Fruit fly (Drosophila melanogaster) whole organism, embryonic: Measurements from ENCODE around the gene CG13272.

Source experiments
- Bgb ChIP-seq: fragments of 200-800 bp; sonication (Bioruptor generic); IDR thresholded peaks from 2 replicates; pipeline ENCODE4 v1.3.6; 2022; ENCODE audit warnings: missing biosample characterization, missing genetic modification characterization; ENCODE audit not compliant: partially characterized antibody
- Blimp-1 ChIP-seq: fragments of 200-800 bp; sonication (Bioruptor generic); optimal IDR thresholded peaks from 3 replicates; lab custom pipeline; 2018; ENCODE audit warnings: missing biosample characterization, missing genetic modification characterization, mild to moderate bottlenecking, moderate library complexity, missing genetic modification reagents
- CG10366 ChIP-seq: fragments of 200-800 bp; sonication (Bioruptor generic); IDR thresholded peaks from 2 replicates; pipeline ENCODE4 v1.3.6; 2022; ENCODE audit warnings: missing biosample characterization, missing genetic modification characterization
- CG10431 ChIP-seq: fragments of 200-800 bp; sonication (Bioruptor generic); optimal IDR thresholded peaks from 3 replicates; lab custom pipeline; 2018; ENCODE audit warnings: missing biosample characterization, mild to moderate bottlenecking, missing genetic modification characterization
- CG10979 ChIP-seq: fragments of 200-800 bp; sonication (Bioruptor generic); optimal IDR thresholded peaks from 2 replicates; lab custom pipeline; 2018; ENCODE audit warnings: missing biosample characterization, mild to moderate bottlenecking, missing genetic modification characterization, moderate library complexity
- CG11504 ChIP-seq: fragments of 200-800 bp; sonication (Bioruptor generic); optimal IDR thresholded peaks from 3 replicates; lab custom pipeline; 2019; ENCODE audit warnings: missing biosample characterization, mild to moderate bottlenecking, missing genetic modification characterization, moderate library complexity
- CG12744 ChIP-seq: fragments of 200-800 bp; sonication (Bioruptor generic); optimal IDR thresholded peaks from 2 replicates; lab custom pipeline; 2016; ENCODE audit warnings: missing biosample characterization, missing genetic modification characterization
- CG13123 ChIP-seq: fragments of 200-800 bp; sonication (Bioruptor generic); optimal IDR thresholded peaks from 2 replicates; lab custom pipeline; 2016; ENCODE audit warnings: missing biosample characterization, missing genetic modification characterization
- CG13424 ChIP-seq: fragments of 200-800 bp; sonication (Bioruptor generic); optimal IDR thresholded peaks from 2 replicates; lab custom pipeline; 2019; ENCODE audit warnings: missing biosample characterization, mild to moderate bottlenecking, missing genetic modification characterization, moderate library complexity
- CG13894 ChIP-seq: fragments of 200-800 bp; sonication (Bioruptor generic); optimal IDR thresholded peaks from 3 replicates; lab custom pipeline; 2018; ENCODE audit warnings: missing biosample characterization, mild to moderate bottlenecking, missing genetic modification characterization, moderate library complexity
- CG14050 ChIP-seq: fragments of 200-800 bp; sonication (Bioruptor generic); IDR thresholded peaks from 3 replicates; pipeline ENCODE4 v1.3.6; 2022; ENCODE audit warnings: missing biosample characterization, missing genetic modification characterization
- CG1603 ChIP-seq: fragments of 200-800 bp; sonication (Bioruptor generic); optimal IDR thresholded peaks from 2 replicates; lab custom pipeline; 2019; ENCODE audit warnings: missing biosample characterization, mild to moderate bottlenecking, missing genetic modification characterization, moderate library complexity
- CG1647 ChIP-seq: fragments of 200-800 bp; sonication (Bioruptor generic); optimal IDR thresholded peaks from 3 replicates; lab custom pipeline; 2016; ENCODE audit warnings: missing biosample characterization, missing genetic modification characterization
- CG17385 ChIP-seq: fragments of 200-800 bp; sonication (Bioruptor generic); optimal IDR thresholded peaks from 3 replicates; lab custom pipeline; 2018; ENCODE audit warnings: missing biosample characterization, mild to moderate bottlenecking, missing genetic modification characterization
- CG2875 ChIP-seq: fragments of 200-800 bp; sonication (Bioruptor generic); optimal IDR thresholded peaks from 2 replicates; lab custom pipeline; 2017; ENCODE audit warnings: missing biosample characterization, mild to moderate bottlenecking, missing genetic modification characterization, missing genetic modification reagents
- CG30403 ChIP-seq: fragments of 200-800 bp; sonication (Bioruptor generic); optimal IDR thresholded peaks from 3 replicates; lab custom pipeline; 2016; ENCODE audit warnings: missing biosample characterization, missing genetic modification characterization
- CG31388 ChIP-seq: fragments of 200-800 bp; sonication (Bioruptor generic); optimal IDR thresholded peaks from 2 replicates; lab custom pipeline; 2016; ENCODE audit warnings: missing biosample characterization, missing genetic modification characterization
- CG5180 ChIP-seq: fragments of 200-800 bp; sonication (Bioruptor generic); optimal IDR thresholded peaks from 3 replicates; lab custom pipeline; 2017; ENCODE audit warnings: missing biosample characterization, missing genetic modification characterization, mild to moderate bottlenecking, moderate library complexity, missing genetic modification reagents
- CG6791 ChIP-seq: fragments of 200-800 bp; sonication (Bioruptor generic); IDR thresholded peaks from 3 replicates; pipeline ENCODE4 v1.3.6; 2022; ENCODE audit warnings: missing biosample characterization, missing genetic modification characterization; ENCODE audit not compliant: partially characterized antibody
- CoRest ChIP-seq: fragments of 200-800 bp; sonication (Bioruptor generic); optimal IDR thresholded peaks from 3 replicates; lab custom pipeline; 2018; ENCODE audit warnings: missing biosample characterization, mild to moderate bottlenecking, missing genetic modification characterization, moderate library complexity
- Dip3 ChIP-seq: fragments of 200-800 bp; sonication (Bioruptor generic); optimal IDR thresholded peaks from 3 replicates; lab custom pipeline; 2016; ENCODE audit warnings: missing biosample characterization, missing genetic modification characterization
- Dll ChIP-seq: fragments of 200-800 bp; sonication (Bioruptor generic); IDR thresholded peaks from 4 replicates; pipeline ENCODE4 v1.3.6; 2022; ENCODE audit warnings: missing biosample characterization, missing genetic modification characterization; ENCODE audit not compliant: partially characterized antibody
- Ets97D ChIP-seq: fragments of 200-800 bp; sonication (Bioruptor generic); optimal IDR thresholded peaks from 3 replicates; lab custom pipeline; 2016; ENCODE audit warnings: missing biosample characterization, missing genetic modification characterization
- Hr51 ChIP-seq, 2 experiments: fragments of 200-800 bp; sonication (Bioruptor generic); optimal IDR thresholded peaks; 2 replicates in 1 of 2; 3 replicates in 1 of 2; lab custom pipeline; 2016 to 2018; ENCODE audit warnings: missing biosample characterization in 2 of 2, missing genetic modification characterization in 2 of 2, mild to moderate bottlenecking in 1 of 2, moderate library complexity in 1 of 2
- Jarid2 ChIP-seq: fragments of 200-800 bp; sonication (Bioruptor generic); optimal IDR thresholded peaks from 3 replicates; lab custom pipeline; 2017; ENCODE audit warnings: mild to moderate bottlenecking, missing biosample characterization, missing genetic modification reagents, missing genetic modification characterization
- NC2β ChIP-seq: fragments of 200-800 bp; sonication (Bioruptor generic); optimal IDR thresholded peaks from 2 replicates; lab custom pipeline; 2016; ENCODE audit warnings: missing biosample characterization, missing genetic modification characterization
- NK7.1 ChIP-seq: fragments of 200-800 bp; sonication (Bioruptor generic); optimal IDR thresholded peaks from 3 replicates; lab custom pipeline; 2016; ENCODE audit warnings: missing biosample characterization, missing genetic modification characterization
- Oli ChIP-seq: fragments of 200-800 bp; sonication (Bioruptor generic); optimal IDR thresholded peaks from 2 replicates; lab custom pipeline; 2018; ENCODE audit warnings: missing biosample characterization, mild to moderate bottlenecking, missing genetic modification characterization, moderate library complexity
- Vsx1 ChIP-seq: fragments of 200-800 bp; sonication (Bioruptor generic); optimal IDR thresholded peaks from 2 replicates; lab custom pipeline; 2017; ENCODE audit warnings: missing biosample characterization, mild to moderate bottlenecking, missing genetic modification characterization, missing genetic modification reagents
- al ChIP-seq: fragments of 200-800 bp; sonication (Bioruptor generic); IDR thresholded peaks from 2 replicates; pipeline ENCODE4 v1.3.6; 2022; ENCODE audit warnings: missing biosample characterization, missing genetic modification characterization
- bsh ChIP-seq, 2 experiments: fragments of 200-800 bp; sonication (Bioruptor generic); optimal IDR thresholded peaks; 2 replicates each; lab custom pipeline; 2017 to 2018; ENCODE audit warnings: mild to moderate bottlenecking in 2 of 2, missing biosample characterization in 2 of 2, missing genetic modification characterization in 2 of 2, moderate library complexity in 1 of 2
- chif ChIP-seq, 2 experiments: fragments of 200-800 bp; sonication (Bioruptor generic); optimal IDR thresholded peaks; 3 replicates each; lab custom pipeline; 2016; ENCODE audit warnings: missing biosample characterization in 2 of 2, missing genetic modification characterization in 2 of 2
- chm ChIP-seq: fragments of 200-800 bp; sonication (Bioruptor generic); IDR thresholded peaks from 2 replicates; pipeline ENCODE4 v1.3.6; 2022; ENCODE audit warnings: missing biosample characterization, missing genetic modification characterization
- ci ChIP-seq: fragments of 200-800 bp; sonication (Bioruptor generic); IDR thresholded peaks from 3 replicates; pipeline ENCODE4 v1.3.6; 2022; ENCODE audit warnings: missing biosample characterization, missing genetic modification characterization
- corto ChIP-seq: fragments of 200-800 bp; sonication (Bioruptor generic); optimal IDR thresholded peaks from 2 replicates; lab custom pipeline; 2016; ENCODE audit warnings: missing biosample characterization, mild to moderate bottlenecking, missing genetic modification characterization, moderate library complexity
- dati ChIP-seq: fragments of 200-800 bp; sonication (Bioruptor generic); IDR thresholded peaks from 2 replicates; pipeline ENCODE4 v1.3.6; 2022; ENCODE audit warnings: missing biosample characterization, missing genetic modification characterization
- gfzf ChIP-seq: fragments of 200-800 bp; sonication (Bioruptor generic); optimal IDR thresholded peaks from 2 replicates; lab custom pipeline; 2016; ENCODE audit warnings: missing biosample characterization, mild to moderate bottlenecking, missing genetic modification characterization, moderate library complexity
- hbn ChIP-seq: fragments of 200-800 bp; sonication (Bioruptor generic); IDR thresholded peaks from 2 replicates; pipeline ENCODE4 v1.3.6; 2022; ENCODE audit warnings: missing biosample characterization, missing genetic modification characterization; ENCODE audit not compliant: partially characterized antibody
- kah ChIP-seq: fragments of 200-800 bp; sonication (Bioruptor generic); optimal IDR thresholded peaks from 2 replicates; lab custom pipeline; 2018; ENCODE audit warnings: missing biosample characterization, mild to moderate bottlenecking, missing genetic modification characterization
- kni ChIP-seq: fragments of 200-800 bp; sonication (Bioruptor generic); optimal IDR thresholded peaks from 3 replicates; lab custom pipeline; 2017; ENCODE audit warnings: mild to moderate bottlenecking, missing biosample characterization, missing genetic modification reagents, missing genetic modification characterization
- luna ChIP-seq: fragments of 200-800 bp; sonication (Bioruptor generic); optimal IDR thresholded peaks from 2 replicates; lab custom pipeline; 2016; ENCODE audit warnings: missing biosample characterization, missing genetic modification characterization
- nom ChIP-seq: fragments of 200-800 bp; sonication (Bioruptor generic); optimal IDR thresholded peaks from 2 replicates; lab custom pipeline; 2017; ENCODE audit warnings: missing biosample characterization, missing genetic modification characterization, mild to moderate bottlenecking, moderate library complexity, missing genetic modification reagents
- pros ChIP-seq: fragments of 200-800 bp; sonication (Bioruptor generic); optimal IDR thresholded peaks from 3 replicates; lab custom pipeline; 2019; ENCODE audit warnings: missing biosample characterization, mild to moderate bottlenecking, missing genetic modification characterization, moderate library complexity
- sr ChIP-seq: fragments of 200-800 bp; sonication (Bioruptor generic); IDR thresholded peaks from 3 replicates; pipeline ENCODE4 v1.3.6; 2022; ENCODE audit warnings: missing biosample characterization, missing genetic modification characterization
- tin ChIP-seq: fragments of 200-800 bp; sonication (Bioruptor generic); optimal IDR thresholded peaks from 3 replicates; lab custom pipeline; 2016; ENCODE audit warnings: missing biosample characterization, missing genetic modification characterization
- tx ChIP-seq: fragments of 200-800 bp; sonication (Bioruptor generic); optimal IDR thresholded peaks from 2 replicates; lab custom pipeline; 2016; ENCODE audit warnings: missing biosample characterization, missing genetic modification characterization
- vnd ChIP-seq: fragments of 200-800 bp; sonication (Bioruptor generic); IDR thresholded peaks from 3 replicates; pipeline ENCODE4 v1.3.6; 2022; ENCODE audit warnings: missing biosample characterization, missing genetic modification characterization; ENCODE audit not compliant: partially characterized antibody

Gene CG13272

dm6 chr2L:16816750-16817087, 12.0 kb downstream of the CG13272 start:
- peak; percentile 33 for TF ChIP-seq CG17385 (GFP tag; lab: Kevin White, UChicago)
- TF ChIP-seq CG12744 (GFP tag; lab: Kevin White, UChicago), result no peak
- TF ChIP-seq kni (GFP tag; lab: Kevin White, UChicago), result no peak
- TF ChIP-seq Dip3 (GFP tag; lab: Kevin White, UChicago), result no peak
- TF ChIP-seq CG1647 (GFP tag; lab: Kevin White, UChicago), result no peak
- TF ChIP-seq CG10979 (tag; lab: Kevin White, UChicago), result no peak
- TF ChIP-seq hbn (GFP tag; lab: Robert Waterston, UW), result 0 out of 2 replicates have a peak, but pooled peaks have one; percentile 14
- no peak for TF ChIP-seq bsh (GFP tag; optimal IDR thresholded peaks at IDR 0.05; lab: Kevin White, UChicago)
- peak; percentile 42 for TF ChIP-seq kah (GFP tag; lab: Kevin White, UChicago)
- TF ChIP-seq Blimp-1 (GFP tag; lab: Kevin White, UChicago), result peak; percentile 95
- TF ChIP-seq Bgb (GFP tag; lab: Robert Waterston, UW), result 0 out of 2 replicates have a peak, but pooled peaks have one; percentile 3
- no peak for TF ChIP-seq al
- peak; percentile 84 for TF ChIP-seq Jarid2 (GFP tag; lab: Kevin White, UChicago)
- no peak for TF ChIP-seq sr

dm6 chr2L:16817421-16818101, 12.9 kb downstream of the CG13272 start:
- TF ChIP-seq CG13894 (tag; lab: Kevin White, UChicago), result no peak
- no peak for TF ChIP-seq CG14050 (GFP tag; lab: Robert Waterston, UW)
- TF ChIP-seq Hr51 (GFP tag; optimal IDR thresholded peaks at IDR 0.05; lab: Kevin White, UChicago), result peak in 1 of 2 experiments; percentile 37
- TF ChIP-seq CG13123 (GFP tag; lab: Kevin White, UChicago), result no peak
- peak; percentile 21 for TF ChIP-seq NK7.1
- no peak for TF ChIP-seq CG2875 (GFP tag; lab: Kevin White, UChicago)
- TF ChIP-seq Ets97D (GFP tag; lab: Kevin White, UChicago), result no peak
- peak; percentile 18; the same call in 1 of the 2 replicates for TF ChIP-seq chm
- TF ChIP-seq CG5180 (GFP tag; lab: Kevin White, UChicago), result no peak
- peak; percentile 8 for TF ChIP-seq CG30403 (GFP tag; lab: Kevin White, UChicago)
- no peak for TF ChIP-seq NC2β
- no peak for TF ChIP-seq dati (GFP tag; lab: Robert Waterston, UW)
- no peak for TF ChIP-seq chif (GFP tag; optimal IDR thresholded peaks at IDR 0.05; lab: Kevin White, UChicago)
- TF ChIP-seq CG6791 (GFP tag; lab: Robert Waterston, UW), result 0 out of 3 replicates have a peak, but pooled peaks have one; percentile 23
- peak; percentile 44 for TF ChIP-seq CG10431
- peak; percentile 16 for TF ChIP-seq Oli (tag; lab: Kevin White, UChicago)
- peak; percentile 40 for TF ChIP-seq CG1603
- no peak for TF ChIP-seq gfzf (GFP tag; lab: Kevin White, UChicago)
- TF ChIP-seq CG11504 (tag; lab: Kevin White, UChicago), result peak; percentile 43
- TF ChIP-seq Vsx1 (GFP tag; lab: Kevin White, UChicago), result no peak
- TF ChIP-seq CG10366 (GFP tag; lab: Robert Waterston, UW), result peak; percentile 30; the same call in 1 of the 2 replicates
- TF ChIP-seq tin (GFP tag; lab: Kevin White, UChicago), result no peak
- TF ChIP-seq ci (GFP tag; lab: Robert Waterston, UW), result peak; percentile 33; the same call in 1 of the 3 replicates
- peak; percentile 19 for TF ChIP-seq CoRest (tag; lab: Kevin White, UChicago)
- TF ChIP-seq luna (GFP tag; lab: Kevin White, UChicago), result peak; percentile 6
- no peak for TF ChIP-seq corto (GFP tag; lab: Kevin White, UChicago)
- no peak for TF ChIP-seq tx (GFP tag; lab: Kevin White, UChicago)
- TF ChIP-seq vnd (GFP tag; lab: Robert Waterston, UW), result no peak
- no peak for TF ChIP-seq Dll (GFP tag; lab: Robert Waterston, UW)
- TF ChIP-seq nom, result no peak
- TF ChIP-seq CG13424 (tag; lab: Kevin White, UChicago), result peak; percentile 0
- TF ChIP-seq CG31388, result no peak
- no peak for TF ChIP-seq pros (GFP tag; lab: Kevin White, UChicago)
